Fruit fly (Drosophila melanogaster): ENCODE measurements around the gene CG10616.
A peak's percentile ranks its signal among the peaks of the same experiment; 100 is the strongest.

The CG10616 gene

DNA sequence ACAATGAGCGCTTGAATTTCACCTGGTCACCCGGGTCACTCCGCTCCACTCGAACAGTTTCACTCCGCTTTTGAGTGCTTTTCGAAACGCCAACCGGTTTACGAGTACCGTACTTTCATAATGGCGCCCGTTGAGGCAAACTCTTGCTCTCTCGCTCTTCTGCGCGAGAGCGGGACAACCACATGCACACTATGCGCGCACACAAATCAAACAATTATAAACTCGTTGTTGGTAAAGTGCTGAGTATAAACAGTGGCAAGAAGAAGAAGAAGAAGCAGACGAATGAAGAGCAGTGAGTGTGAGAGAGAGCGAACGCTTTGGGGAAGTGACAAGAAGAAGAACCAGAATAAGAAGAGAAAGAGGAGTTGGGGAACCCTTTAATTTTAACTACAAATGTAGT is 3.5 kb upstream of the CG10616 start, which contains the start of gene eyg (continued):
- TF ChIP-seq CG9609 (GFP tag; optimal IDR thresholded peaks at IDR 0.05) (no peak), HLH4C (GFP tag; IDR thresholded peaks at IDR 0.05; ENCODE audit: partially characterized antibody) (peak; percentile 36; the same call in 1 of the 3 replicates), H15 (GFP tag; IDR thresholded peaks at IDR 0.05) (no peak), chm (GFP tag; IDR thresholded peaks at IDR 0.05) (0 out of 2 replicates have a peak, but pooled peaks have one; percentile 54), jing (GFP tag; optimal IDR thresholded peaks at IDR 0.05) (peak; percentile 18), Hsf (GFP tag; optimal IDR thresholded peaks at IDR 0.05) (peak; percentile 32), CG15073 (GFP tag; optimal IDR thresholded peaks at IDR 0.05) (no peak), zfh1 (GFP tag; IDR thresholded peaks at IDR 0.05) (0 out of 3 replicates have a peak, but pooled peaks have one; percentile 11), Antp (GFP tag; optimal IDR thresholded peaks at IDR 0.05) (no peak), CG3065 (GFP tag; optimal IDR thresholded peaks at IDR 0.05) (peak; percentile 4), Max (GFP tag; optimal IDR thresholded peaks at IDR 0.05) (no peak), nau (GFP tag; optimal IDR thresholded peaks at IDR 0.05) (peak; percentile 71), org-1 (GFP tag; optimal IDR thresholded peaks at IDR 0.05) (peak; percentile 24), CG10321 (GFP tag; IDR thresholded peaks at IDR 0.05) (peak; percentile 100), CG16813 (GFP tag; IDR thresholded peaks at IDR 0.05; ENCODE audit: partially characterized antibody) (peak; percentile 39; the same call in 1 of the 3 replicates), Six4 (GFP tag; optimal IDR thresholded peaks at IDR 0.05) (peak; percentile 17), CG11085 (GFP tag; IDR thresholded peaks at IDR 0.05) (no peak), HmgD (GFP tag; optimal IDR thresholded peaks at IDR 0.05) (peak; percentile 83), CG17612 (GFP tag; IDR thresholded peaks at IDR 0.05) (no peak), grau (tag; optimal IDR thresholded peaks at IDR 0.05) (no peak), HHEX (GFP tag; optimal IDR thresholded peaks at IDR 0.05) (peak; percentile 45), phol (tag; optimal IDR thresholded peaks at IDR 0.05) (peak; percentile 79), CG11695 (GFP tag; IDR thresholded peaks at IDR 0.05) (0 out of 3 replicates have a peak, but pooled peaks have one; percentile 35), croc (GFP tag; conservative IDR thresholded peaks at IDR 0.05) (no peak), sens (GFP tag) (peak; percentile 76), shn (GFP tag; optimal IDR thresholded peaks at IDR 0.05) (peak; percentile 30), Sox100B (GFP tag; optimal IDR thresholded peaks at IDR 0.05) (no peak), Bgb (GFP tag; IDR thresholded peaks at IDR 0.05; ENCODE audit: partially characterized antibody) (peak; percentile 82), Mes4 (GFP tag; optimal IDR thresholded peaks at IDR 0.05) (peak; percentile 44), Dek (tag; optimal IDR thresholded peaks at IDR 0.05) (no peak), CG17359 (tag; optimal IDR thresholded peaks at IDR 0.05) (peak; percentile 25), btn (GFP tag; optimal IDR thresholded peaks at IDR 0.05) (no peak), ato (GFP tag; IDR thresholded peaks at IDR 0.05; ENCODE audit: partially characterized antibody) (peak; percentile 63; the same call in 1 of the 2 replicates), PHDP (tag; optimal IDR thresholded peaks at IDR 0.05) (peak; percentile 41), CG33557 (GFP tag; optimal IDR thresholded peaks at IDR 0.05) (no peak), Lpt (GFP tag; optimal IDR thresholded peaks at IDR 0.05) (no peak), CG12942 (GFP tag; optimal IDR thresholded peaks at IDR 0.05) (peak; percentile 24), YL-1 (GFP tag; optimal IDR thresholded peaks at IDR 0.05) (no peak), zen2 (GFP tag; IDR thresholded peaks at IDR 0.05; ENCODE audit: partially characterized antibody) (0 out of 3 replicates have a peak, but pooled peaks have one; percentile 25), pan (optimal IDR thresholded peaks at IDR 0.05) (no peak), pan (GFP tag; optimal IDR thresholded peaks at IDR 0.05 in 1 of 2, IDR thresholded peaks at IDR 0.05 in 1 of 2) (peak in 1 of 2 experiments; percentile 39), CG16779 (GFP tag; IDR thresholded peaks at IDR 0.05) (no peak), pho (GFP tag; optimal IDR thresholded peaks at IDR 0.05) (peak; percentile 8), Camta (GFP tag; optimal IDR thresholded peaks at IDR 0.05) (peak; percentile 28), HLH54F (GFP tag; optimal IDR thresholded peaks at IDR 0.05) (no peak), CkIIα-i1 (GFP tag; IDR thresholded peaks at IDR 0.05) (no peak), Fer3 (tag; optimal IDR thresholded peaks at IDR 0.05) (peak; percentile 14), HmgZ (tag; optimal IDR thresholded peaks at IDR 0.05) (peak; percentile 81), CG15269 (tag; optimal IDR thresholded peaks at IDR 0.05) (no peak), CG17186 (GFP tag; optimal IDR thresholded peaks at IDR 0.05) (peak; percentile 26), BEAF-32 (GFP tag; optimal IDR thresholded peaks at IDR 0.05) (no peak)
